Worm (Caenorhabditis elegans) whole organism, L4/young adult: Measurements from ENCODE around the gene K03H1.12.

Experiments
- W03F9.2 ChIP-seq: fragments of 150-350 bp; optimal IDR thresholded peaks from 2 replicates; lab custom pipeline; 2014; ENCODE audit warnings: missing biosample characterization, missing genetic modification characterization
- him-1 ChIP-seq: sonication (generic microtip); optimal IDR thresholded peaks from 2 replicates; lab custom pipeline; 2016; ENCODE audit warnings: missing genotype, missing genetic modification reagents, missing genetic modification characterization, missing compliant biosample characterization

DNA sequence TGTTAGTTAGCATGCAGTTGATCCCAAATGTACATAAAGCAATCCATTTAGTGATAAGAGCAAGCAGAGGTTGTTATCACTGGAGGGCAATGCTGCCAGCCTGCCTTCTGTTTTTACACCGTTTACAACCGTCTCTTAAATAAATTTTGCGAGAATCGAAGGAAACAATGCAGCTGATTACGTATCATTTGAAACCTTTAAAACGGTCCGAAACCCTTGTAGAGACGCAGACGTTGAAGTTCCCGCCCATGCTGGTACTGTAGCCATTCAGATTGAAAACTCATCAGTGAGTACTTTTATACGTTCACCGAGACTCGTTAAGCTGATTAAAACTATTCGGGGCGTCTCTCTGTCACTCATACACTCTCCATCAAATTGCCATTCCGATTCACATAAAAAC, 11.0 kb upstream of the K03H1.12 start:
- no peak for TF ChIP-seq him-1
- TF ChIP-seq W03F9.2 (tag; lab: Kevin White, UChicago) = no peak
